Fruit fly (Drosophila melanogaster) whole organism, embryonic: ENCODE measurements around the gene CG7860.

ENCODE experiments used
- ATbp ChIP-seq: fragments of 200-800 bp; sonication (Bioruptor generic); optimal IDR thresholded peaks from 2 replicates; lab custom pipeline; 2017; ENCODE audit warnings: missing biosample characterization, mild to moderate bottlenecking, missing genetic modification characterization, missing genetic modification reagents
- Antp ChIP-seq: fragments of 200-800 bp; sonication (Bioruptor generic); optimal IDR thresholded peaks from 3 replicates; lab custom pipeline; 2016; ENCODE audit warnings: missing biosample characterization, missing genetic modification characterization
- BEAF-32 ChIP-seq: fragments of 200-800 bp; sonication (Bioruptor generic); optimal IDR thresholded peaks from 3 replicates; lab custom pipeline; 2017; ENCODE audit warnings: missing biosample characterization, missing genetic modification characterization, mild to moderate bottlenecking, moderate library complexity, missing genetic modification reagents
- CG11456 ChIP-seq: fragments of 200-800 bp; sonication (Bioruptor generic); IDR thresholded peaks from 3 replicates; pipeline ENCODE4 v1.3.6; 2022; ENCODE audit warnings: missing biosample characterization, missing genetic modification characterization
- CG11695 ChIP-seq: fragments of 200-800 bp; sonication (Bioruptor generic); IDR thresholded peaks from 3 replicates; pipeline ENCODE4 v1.3.6; 2022; ENCODE audit warnings: missing biosample characterization, missing genetic modification characterization
- CG14050 ChIP-seq: fragments of 200-800 bp; sonication (Bioruptor generic); IDR thresholded peaks from 3 replicates; pipeline ENCODE4 v1.3.6; 2022; ENCODE audit warnings: missing biosample characterization, missing genetic modification characterization
- CG15011 ChIP-seq: fragments of 200-800 bp; sonication (Bioruptor generic); optimal IDR thresholded peaks from 3 replicates; lab custom pipeline; 2018; ENCODE audit warnings: missing biosample characterization, mild to moderate bottlenecking, missing genetic modification characterization
- CG17186 ChIP-seq: fragments of 200-800 bp; sonication (Bioruptor generic); optimal IDR thresholded peaks from 3 replicates; lab custom pipeline; 2017; ENCODE audit warnings: missing biosample characterization, missing genetic modification reagents, missing genetic modification characterization
- CG32767 ChIP-seq: fragments of 200-800 bp; sonication (Bioruptor generic); IDR thresholded peaks from 2 replicates; pipeline ENCODE4 v1.3.6; 2022; ENCODE audit warnings: missing biosample characterization, missing genetic modification characterization
- CG3407 ChIP-seq: fragments of 200-800 bp; sonication (Bioruptor generic); optimal IDR thresholded peaks from 2 replicates; lab custom pipeline; 2018; ENCODE audit warnings: missing biosample characterization, mild to moderate bottlenecking, missing genetic modification characterization
- CG3995 ChIP-seq: fragments of 200-800 bp; sonication (Bioruptor generic); optimal IDR thresholded peaks from 3 replicates; lab custom pipeline; 2016; ENCODE audit warnings: missing biosample characterization, missing genetic modification characterization
- CG6254 ChIP-seq: fragments of 200-800 bp; sonication (Bioruptor generic); optimal IDR thresholded peaks from 3 replicates; lab custom pipeline; 2017; ENCODE audit warnings: mild to moderate bottlenecking, missing biosample characterization, missing genetic modification reagents, missing genetic modification characterization
- CG6683 ChIP-seq: fragments of 200-800 bp; sonication (Bioruptor generic); optimal IDR thresholded peaks from 2 replicates; lab custom pipeline; 2017; ENCODE audit warnings: missing biosample characterization, mild to moderate bottlenecking, missing genetic modification characterization, missing genetic modification reagents
- CG6791 ChIP-seq: fragments of 200-800 bp; sonication (Bioruptor generic); IDR thresholded peaks from 3 replicates; pipeline ENCODE4 v1.3.6; 2022; ENCODE audit warnings: missing biosample characterization, missing genetic modification characterization; ENCODE audit not compliant: partially characterized antibody
- CG6854 ChIP-seq: fragments of 200-800 bp; sonication (Bioruptor generic); optimal IDR thresholded peaks from 3 replicates; lab custom pipeline; 2017; ENCODE audit warnings: missing biosample characterization, mild to moderate bottlenecking, missing genetic modification characterization
- CG9215 ChIP-seq: fragments of 200-800 bp; sonication (Bioruptor generic); IDR thresholded peaks from 2 replicates; pipeline ENCODE4 v1.3.6; 2022; ENCODE audit warnings: missing biosample characterization, missing genetic modification characterization
- CG9437 ChIP-seq: fragments of 200-800 bp; sonication (Bioruptor generic); optimal IDR thresholded peaks from 2 replicates; lab custom pipeline; 2018; ENCODE audit warnings: missing biosample characterization, mild to moderate bottlenecking, missing genetic modification characterization
- Dip2 ChIP-seq: fragments of 200-800 bp; sonication (Bioruptor generic); IDR thresholded peaks from 2 replicates; pipeline ENCODE4 v1.3.6; 2022; ENCODE audit warnings: missing biosample characterization, missing genetic modification characterization
- Dll ChIP-seq: fragments of 200-800 bp; sonication (Bioruptor generic); IDR thresholded peaks from 4 replicates; pipeline ENCODE4 v1.3.6; 2022; ENCODE audit warnings: missing biosample characterization, missing genetic modification characterization; ENCODE audit not compliant: partially characterized antibody
- HLHmδ ChIP-seq: fragments of 200-800 bp; sonication (Bioruptor generic); optimal IDR thresholded peaks from 2 replicates; lab custom pipeline; 2018; ENCODE audit warnings: missing biosample characterization, mild to moderate bottlenecking, missing genetic modification characterization, moderate library complexity
- HmgZ ChIP-seq: fragments of 200-800 bp; sonication (Bioruptor generic); optimal IDR thresholded peaks from 2 replicates; lab custom pipeline; 2018; ENCODE audit warnings: missing biosample characterization, mild to moderate bottlenecking, missing genetic modification characterization
- Hr39 ChIP-seq: fragments of >200 bp; optimal IDR thresholded peaks from 2 replicates; lab custom pipeline; 2017
- Max ChIP-seq: fragments of 200-800 bp; sonication (Bioruptor generic); optimal IDR thresholded peaks from 2 replicates; lab custom pipeline; 2016; ENCODE audit warnings: missing biosample characterization, mild to moderate bottlenecking, missing genetic modification characterization
- Optix ChIP-seq: fragments of 200-800 bp; sonication (Bioruptor generic); IDR thresholded peaks from 3 replicates; pipeline ENCODE4 v1.3.6; 2022; ENCODE audit warnings: missing biosample characterization, missing genetic modification characterization
- PHDP ChIP-seq: fragments of 200-800 bp; sonication (Bioruptor generic); optimal IDR thresholded peaks from 3 replicates; lab custom pipeline; 2018; ENCODE audit warnings: missing biosample characterization, mild to moderate bottlenecking, missing genetic modification characterization, moderate library complexity
- Side ChIP-seq: fragments of 200-800 bp; sonication (Bioruptor generic); optimal IDR thresholded peaks from 2 replicates; lab custom pipeline; 2016; ENCODE audit warnings: missing biosample characterization, missing genetic modification characterization
- Sox102F ChIP-seq: fragments of 200-800 bp; sonication (Bioruptor generic); optimal IDR thresholded peaks from 2 replicates; lab custom pipeline; 2018; ENCODE audit warnings: missing biosample characterization, mild to moderate bottlenecking, missing genetic modification characterization, moderate library complexity
- ac ChIP-seq: fragments of 200-800 bp; sonication (Bioruptor generic); optimal IDR thresholded peaks from 3 replicates; lab custom pipeline; 2017; ENCODE audit warnings: missing biosample characterization, mild to moderate bottlenecking, missing genetic modification characterization
- ato ChIP-seq: fragments of 200-800 bp; sonication (Bioruptor generic); IDR thresholded peaks from 2 replicates; pipeline ENCODE4 v1.3.6; 2022; ENCODE audit warnings: missing biosample characterization, missing genetic modification characterization; ENCODE audit not compliant: partially characterized antibody
- az2 ChIP-seq: fragments of 200-800 bp; sonication (Bioruptor generic); optimal IDR thresholded peaks from 3 replicates; lab custom pipeline; 2016; ENCODE audit warnings: missing biosample characterization, missing genetic modification characterization
- bigmax ChIP-seq: fragments of 200-800 bp; sonication (Bioruptor generic); optimal IDR thresholded peaks from 2 replicates; lab custom pipeline; 2018; ENCODE audit warnings: missing biosample characterization, mild to moderate bottlenecking, missing genetic modification characterization
- bsh ChIP-seq, 2 experiments: fragments of 200-800 bp; sonication (Bioruptor generic); optimal IDR thresholded peaks; 2 replicates each; lab custom pipeline; 2017 to 2018; ENCODE audit warnings: mild to moderate bottlenecking in 2 of 2, missing biosample characterization in 2 of 2, missing genetic modification characterization in 2 of 2, moderate library complexity in 1 of 2
- btn ChIP-seq: fragments of 200-800 bp; sonication (Bioruptor generic); optimal IDR thresholded peaks from 2 replicates; lab custom pipeline; 2016; ENCODE audit warnings: missing biosample characterization, missing genetic modification characterization
- crp ChIP-seq, 2 experiments: fragments of 200-800 bp; sonication (Bioruptor generic); optimal IDR thresholded peaks; 2 replicates in 1 of 2; 3 replicates in 1 of 2; lab custom pipeline; 2017; ENCODE audit warnings: missing biosample characterization in 2 of 2, missing genetic modification characterization in 2 of 2, mild to moderate bottlenecking in 1 of 2, moderate library complexity in 1 of 2
- cwo ChIP-seq: fragments of 200-800 bp; sonication (Bioruptor generic); optimal IDR thresholded peaks from 3 replicates; lab custom pipeline; 2017; ENCODE audit warnings: missing biosample characterization, missing genetic modification characterization, mild to moderate bottlenecking, moderate library complexity, missing genetic modification reagents
- danr ChIP-seq: fragments of 200-800 bp; sonication (Bioruptor generic); IDR thresholded peaks from 2 replicates; pipeline ENCODE4 v1.3.6; 2022; ENCODE audit warnings: missing biosample characterization, missing genetic modification characterization
- emc ChIP-seq: fragments of 200-800 bp; sonication (Bioruptor generic); optimal IDR thresholded peaks from 2 replicates; lab custom pipeline; 2016; ENCODE audit warnings: missing biosample characterization, missing genetic modification characterization
- fd64A ChIP-seq: fragments of 200-800 bp; sonication (Bioruptor generic); optimal IDR thresholded peaks from 3 replicates; lab custom pipeline; 2018; ENCODE audit warnings: missing biosample characterization, mild to moderate bottlenecking, missing genetic modification characterization
- gem ChIP-seq: fragments of 200-800 bp; sonication (Bioruptor generic); optimal IDR thresholded peaks from 2 replicates; lab custom pipeline; 2019; ENCODE audit warnings: missing biosample characterization, mild to moderate bottlenecking, missing genetic modification characterization, moderate library complexity
- h ChIP-seq: fragments of >200 bp; optimal IDR thresholded peaks from 2 replicates; lab custom pipeline; 2017
- ham ChIP-seq: fragments of 200-800 bp; sonication (Bioruptor generic); IDR thresholded peaks from 2 replicates; pipeline ENCODE4 v1.3.6; 2022; ENCODE audit warnings: missing biosample characterization, missing genetic modification characterization
- luna ChIP-seq: fragments of 200-800 bp; sonication (Bioruptor generic); optimal IDR thresholded peaks from 2 replicates; lab custom pipeline; 2016; ENCODE audit warnings: missing biosample characterization, missing genetic modification characterization
- otp ChIP-seq: fragments of 200-800 bp; sonication (Bioruptor generic); IDR thresholded peaks from 3 replicates; pipeline ENCODE4, ENCODE4 v1.3.6; 2022; ENCODE audit warnings: missing biosample characterization, missing genetic modification characterization
- p53 ChIP-seq: fragments of 200-800 bp; sonication (Bioruptor generic); optimal IDR thresholded peaks from 2 replicates; lab custom pipeline; 2016; ENCODE audit warnings: missing biosample characterization, missing genetic modification characterization
- pan ChIP-seq, 4 experiments: fragments of >200 bp in 3 of 4; fragments of 200-800 bp in 1 of 4; sonication (Bioruptor generic) in 1 of 4; optimal IDR thresholded peaks in 3 of 4; IDR thresholded peaks in 1 of 4; 2 replicates each; pipeline versions ENCODE4 v1.3.6 to Lab custom; 2017 to 2022; ENCODE audit warnings: missing biosample characterization in 2 of 4, missing genetic modification characterization in 2 of 4, mixed read lengths in 1 of 4
- seq ChIP-seq: fragments of 200-800 bp; sonication (Bioruptor generic); IDR thresholded peaks from 2 replicates; pipeline ENCODE4 v1.3.6; 2022; ENCODE audit warnings: missing biosample characterization, missing genetic modification characterization
- sob ChIP-seq: fragments of 200-800 bp; sonication (Bioruptor generic); IDR thresholded peaks from 2 replicates; pipeline ENCODE4 v1.3.6; 2022; ENCODE audit warnings: missing biosample characterization, missing genetic modification characterization
- sr ChIP-seq: fragments of 200-800 bp; sonication (Bioruptor generic); IDR thresholded peaks from 3 replicates; pipeline ENCODE4 v1.3.6; 2022; ENCODE audit warnings: missing biosample characterization, missing genetic modification characterization
- tgo ChIP-seq: fragments of 200-800 bp; sonication (Bioruptor generic); IDR thresholded peaks from 3 replicates; pipeline ENCODE4 v1.3.6; 2022; ENCODE audit warnings: missing biosample characterization, missing genetic modification characterization
- unpg ChIP-seq: fragments of 200-800 bp; sonication (Bioruptor generic); optimal IDR thresholded peaks from 3 replicates; lab custom pipeline; 2018; ENCODE audit warnings: missing biosample characterization, mild to moderate bottlenecking, missing genetic modification characterization, moderate library complexity
- z ChIP-seq: fragments of 200-800 bp; sonication (Bioruptor generic); IDR thresholded peaks from 3 replicates; pipeline ENCODE4 v1.3.6; 2022; ENCODE audit warnings: missing biosample characterization, missing genetic modification characterization

Gene CG7860

dm6 chrX:15615426-15615825 is 46.6 kb downstream of the CG7860 start (continued):
- TF ChIP-seq BEAF-32 (GFP tag; lab: Kevin White, UChicago) (no peak), unpg (GFP tag; lab: Kevin White, UChicago) (peak; percentile 77), bsh (GFP tag; optimal IDR thresholded peaks at IDR 0.05; lab: Kevin White, UChicago) (peak in 1 of 2 experiments; percentile 78), z (GFP tag; lab: Robert Waterston, UW) (no peak), ac (GFP tag; lab: Kevin White, UChicago) (no peak), CG6791 (GFP tag; lab: Robert Waterston, UW) (no peak), Dip2 (no peak), CG6854 (GFP tag; lab: Kevin White, UChicago) (no peak), ham (GFP tag; lab: Robert Waterston, UW) (no peak), luna (GFP tag; lab: Kevin White, UChicago) (no peak), CG11695 (GFP tag; lab: Robert Waterston, UW) (peak; percentile 58; the same call in 1 of the 3 replicates), Sox102F (peak; percentile 82), sob (peak; percentile 51; the same call in 1 of the 2 replicates), CG32767 (GFP tag; lab: Robert Waterston, UW) (0 out of 2 replicates have a peak, but pooled peaks have one; percentile 44), CG9437 (GFP tag; lab: Kevin White, UChicago) (peak; percentile 16), otp (GFP tag; lab: Robert Waterston, UW) (0 out of 3 replicates have a peak, but pooled peaks have one; percentile 48), cwo (no peak), bigmax (GFP tag; lab: Kevin White, UChicago) (no peak), fd64A (GFP tag; lab: Kevin White, UChicago) (no peak), btn (GFP tag; lab: Kevin White, UChicago) (no peak), tgo (GFP tag; lab: Robert Waterston, UW) (peak; percentile 47; the same call in 2 of the 3 replicates), CG14050 (peak; percentile 30; the same call in 1 of the 3 replicates), CG3407 (GFP tag; lab: Kevin White, UChicago) (peak; percentile 27), danr (GFP tag; lab: Robert Waterston, UW) (no peak), az2 (GFP tag; lab: Kevin White, UChicago) (peak; percentile 70), CG6254 (GFP tag; lab: Kevin White, UChicago) (peak; percentile 61), CG11456 (GFP tag; lab: Robert Waterston, UW) (no peak), CG3995 (no peak), p53 (GFP tag; lab: Kevin White, UChicago) (no peak), Max (GFP tag; lab: Kevin White, UChicago) (peak; percentile 19), PHDP (tag; lab: Kevin White, UChicago) (peak; percentile 61), ATbp (peak; percentile 54), emc (no peak), gem (tag; lab: Kevin White, UChicago) (peak; percentile 82), seq (GFP tag; lab: Robert Waterston, UW) (no peak; the same call in 1 of the 2 replicates), h (no peak), Optix (no peak), Side (no peak), CG9215 (GFP tag; lab: Robert Waterston, UW) (no peak), crp (GFP tag; optimal IDR thresholded peaks at IDR 0.05; lab: Kevin White, UChicago) (no peak), Antp (no peak), CG15011 (GFP tag; lab: Kevin White, UChicago) (no peak), HmgZ (tag; lab: Kevin White, UChicago) (no peak), CG17186 (GFP tag; lab: Kevin White, UChicago) (no peak), Hr39 (no peak), HLHmδ (GFP tag; lab: Kevin White, UChicago) (no peak), CG6683 (GFP tag; lab: Kevin White, UChicago) (no peak), sr (GFP tag; lab: Robert Waterston, UW) (no peak), pan (optimal IDR thresholded peaks at IDR 0.05; lab: Kevin White, UChicago) (no peak), pan (GFP tag; optimal IDR thresholded peaks at IDR 0.05 in 1 of 2, IDR thresholded peaks at IDR 0.05 in 1 of 2) (peak in 1 of 2 experiments; percentile 70), ato (GFP tag; lab: Robert Waterston, UW) (no peak), Dll (GFP tag; lab: Robert Waterston, UW) (no peak)
